Worm (Caenorhabditis elegans): ENCODE results near the gene faxc-1.

DNA sequence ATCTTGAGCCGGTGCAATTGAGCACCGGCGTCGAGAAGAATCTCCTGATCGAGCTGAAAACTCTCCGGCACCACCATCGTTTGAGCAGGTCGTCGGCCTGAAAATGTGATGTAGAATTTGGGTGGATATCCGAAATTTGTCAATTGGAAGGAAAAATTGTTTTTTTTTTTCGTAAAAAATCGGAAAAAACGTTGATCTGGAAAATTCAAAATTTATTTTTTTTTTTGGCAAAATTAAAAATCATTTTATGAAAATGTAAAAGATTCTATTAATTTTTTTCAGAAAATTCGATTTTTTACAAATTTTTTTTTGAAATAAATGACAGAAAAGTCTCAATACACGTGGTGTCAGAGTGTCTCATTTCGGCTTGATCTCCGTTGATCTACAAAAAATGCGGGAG lies 2.2 kb downstream of the faxc-1 start, which contains the start of gene tric-1B.1:
- TF ChIP-seq elt-3 (tag; optimal IDR thresholded peaks at IDR 0.05) (no peak), snpc-4 (tag; optimal IDR thresholded peaks at IDR 0.05) (no peak), C34B4.2 (tag; optimal IDR thresholded peaks at IDR 0.05) (no peak)

Data from whole organism, L1 larva.